Worm (Caenorhabditis elegans) whole organism, L3 larva: Measurements from ENCODE around the gene Y54F10BM.21.

ENCODE experiments used
- elt-1 ChIP-seq: fragments of 150-350 bp; optimal IDR thresholded peaks from 2 replicates; lab custom pipeline; 2014; ENCODE audit warnings: missing biosample characterization, missing genetic modification characterization
- nhr-28 ChIP-seq: fragments of 150-350 bp; optimal IDR thresholded peaks from 2 replicates; lab custom pipeline; 2014; ENCODE audit warnings: missing biosample characterization, missing genetic modification characterization
- snpc-4 ChIP-seq: fragments of 150-350 bp; optimal IDR thresholded peaks from 2 replicates; lab custom pipeline; 2014; ENCODE audit warnings: missing biosample characterization, missing genetic modification characterization

DNA sequence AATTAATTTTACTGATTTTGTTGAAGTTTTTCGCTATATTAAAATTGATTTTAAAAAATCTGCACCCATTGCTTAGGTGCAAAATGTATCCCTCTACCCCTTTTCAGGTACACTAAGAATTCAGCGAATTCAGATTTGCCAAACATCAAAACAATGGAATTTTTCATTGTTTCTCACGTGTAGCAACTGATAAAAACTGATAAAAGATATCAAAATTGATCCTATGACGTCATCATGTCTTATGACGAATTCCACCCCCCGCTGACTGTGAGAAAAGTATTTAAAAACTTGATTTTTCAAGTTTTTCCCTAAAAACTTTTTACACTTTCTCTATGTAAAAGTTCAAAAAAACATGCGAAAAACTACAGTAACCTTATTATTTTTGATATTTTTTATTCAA lies 3.6 kb downstream of the Y54F10BM.21 start, which contains the start of gene Y54F10BM.22:
- no peak for TF ChIP-seq elt-1 (tag; lab: Kevin White, UChicago)
- TF ChIP-seq snpc-4 (tag; lab: Kevin White, UChicago), result no peak
- TF ChIP-seq nhr-28 (tag; lab: Kevin White, UChicago), result no peak
